Worm (Caenorhabditis elegans): ENCODE data around the gene glb-3.

- TF ChIP-seq ama-1 (optimal IDR thresholded peaks at IDR 0.05) (no peak), ceh-31 (tag; optimal IDR thresholded peaks at IDR 0.05) (no peak)
Observed at ce11 chrV:11093163-11094091, 41.0 kb upstream of the glb-3 start, which contains the start of gene lact-8.
